Worm (Caenorhabditis elegans): ENCODE results near the gene F43H9.3.

Gene F43H9.3

ce11 chrV:8062074-8062473 lies 37.3 kb upstream of the F43H9.3 start, which contains the start of gene str-139:
Gene str-139 (minus strand): TSS chrV:8062174.
- TF ChIP-seq nhr-237 (tag; optimal IDR thresholded peaks at IDR 0.05) (no peak), unc-39 (tag; optimal IDR thresholded peaks at IDR 0.05) (no peak), R02D3.7 (tag; optimal IDR thresholded peaks at IDR 0.05) (no peak), ceh-16 (tag; optimal IDR thresholded peaks at IDR 0.05) (no peak), dmd-4 (tag; optimal IDR thresholded peaks at IDR 0.05) (no peak), sma-9 (GFP tag; optimal IDR thresholded peaks at IDR 0.05) (no peak), sma-9 (tag; optimal IDR thresholded peaks at IDR 0.05) (no peak), crh-2 (tag; optimal IDR thresholded peaks at IDR 0.05) (no peak), unc-62 (GFP tag; optimal IDR thresholded peaks at IDR 0.05) (no peak), Y55F3AM.14 (GFP tag; optimal IDR thresholded peaks at IDR 0.05) (no peak), aly-2 (tag; optimal IDR thresholded peaks at IDR 0.05) (no peak), ztf-1 (GFP tag; conservative IDR thresholded peaks at IDR 0.05) (no peak), fos-1 (tag; optimal IDR thresholded peaks at IDR 0.05) (no peak), nhr-21 (tag; optimal IDR thresholded peaks at IDR 0.05) (no peak), mdl-1 (tag; optimal IDR thresholded peaks at IDR 0.05) (no peak), ama-1 (optimal IDR thresholded peaks at IDR 0.05) (no peak), ztf-4 (tag; optimal IDR thresholded peaks at IDR 0.05) (no peak)

DNA sequence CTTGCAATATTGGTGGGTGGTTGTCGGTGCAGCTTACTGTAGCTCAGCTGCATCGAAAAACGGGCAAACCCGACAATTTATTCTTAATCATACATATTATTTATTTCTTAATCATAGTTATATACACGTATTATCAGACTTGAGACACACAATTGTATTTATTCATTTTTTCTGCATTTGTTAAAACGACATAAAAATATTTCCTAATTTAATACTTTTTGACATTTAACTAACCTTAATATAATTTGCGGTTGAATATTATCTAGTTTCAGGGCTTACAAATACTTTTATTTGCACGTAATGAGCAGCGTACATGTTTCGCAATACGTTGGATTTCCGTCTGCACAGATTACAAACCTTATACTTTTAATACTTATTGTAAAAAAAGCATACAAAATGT lies 33.6 kb upstream of the F43H9.3 start, which contains the start of gene str-138:
str-138 (plus strand) TSS at position 301 of the 400 bp plus-strand sequence.
- TF ChIP-seq gmeb-1 (tag; optimal IDR thresholded peaks at IDR 0.05), result no peak
- no peak for TF ChIP-seq Y55F3AM.14 (GFP tag; optimal IDR thresholded peaks at IDR 0.05)
- no peak for TF ChIP-seq nhr-77 (tag; optimal IDR thresholded peaks at IDR 0.05)
- no peak for TF ChIP-seq ztf-4 (tag; optimal IDR thresholded peaks at IDR 0.05)
- TF ChIP-seq zag-1 (tag; optimal IDR thresholded peaks at IDR 0.05), result no peak
- TF ChIP-seq mdl-1 (tag; optimal IDR thresholded peaks at IDR 0.05), result no peak

- TF ChIP-seq blmp-1 (tag; optimal IDR thresholded peaks at IDR 0.05; ENCODE audit: insufficient read depth), result peak; percentile 14
- TF ChIP-seq sem-4 (tag; optimal IDR thresholded peaks at IDR 0.05), result no peak
- TF ChIP-seq nhr-6 (tag; optimal IDR thresholded peaks at IDR 0.05), result no peak
Measured at ce11 chrV:8055170-8055569, 30.4 kb upstream of the F43H9.3 start.

DNA sequence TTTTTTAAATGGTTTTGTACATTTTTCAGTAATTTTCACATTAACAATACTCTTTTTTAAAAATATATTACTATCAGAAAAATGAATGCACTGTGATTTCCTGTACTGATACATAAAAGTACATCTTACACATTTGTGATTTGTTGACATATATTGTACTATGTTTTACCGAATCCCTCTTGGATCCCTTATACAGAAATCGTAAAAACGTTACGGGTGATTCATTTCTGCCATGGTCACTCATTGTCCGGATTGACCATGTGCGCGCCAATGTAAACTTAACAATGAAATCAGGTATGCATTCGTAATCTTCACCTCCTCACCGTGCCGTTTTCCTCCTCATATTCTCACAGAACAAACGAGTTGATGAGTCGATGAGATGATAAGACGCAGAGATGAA lies 29.4 kb upstream of the F43H9.3 start, which contains the start of gene ZC513.2:
ZC513.2 (plus strand) TSS at position 301 of the 400 bp plus-strand sequence.
- TF ChIP-seq fos-1 (tag; optimal IDR thresholded peaks at IDR 0.05) (no peak), alr-1 (tag; optimal IDR thresholded peaks at IDR 0.05) (no peak), ztf-1 (GFP tag; conservative IDR thresholded peaks at IDR 0.05) (no peak), egl-27 (tag; optimal IDR thresholded peaks at IDR 0.05) (no peak), lin-11 (tag; optimal IDR thresholded peaks at IDR 0.05) (no peak), mab-5 (tag; optimal IDR thresholded peaks at IDR 0.05) (no peak), sma-9 (GFP tag; optimal IDR thresholded peaks at IDR 0.05) (no peak), sma-9 (tag; optimal IDR thresholded peaks at IDR 0.05) (no peak), aly-2 (tag; optimal IDR thresholded peaks at IDR 0.05) (no peak), mbf-1 (tag; optimal IDR thresholded peaks at IDR 0.05) (no peak), nhr-21 (tag; optimal IDR thresholded peaks at IDR 0.05) (no peak), nhr-129 (tag; optimal IDR thresholded peaks at IDR 0.05) (no peak), lsy-2 (tag; optimal IDR thresholded peaks at IDR 0.05) (no peak), nhr-6 (tag; optimal IDR thresholded peaks at IDR 0.05) (no peak), sem-4 (tag; optimal IDR thresholded peaks at IDR 0.05) (no peak), nhr-25 (tag; optimal IDR thresholded peaks at IDR 0.05) (no peak), ama-1 (optimal IDR thresholded peaks at IDR 0.05) (no peak), crh-2 (tag; optimal IDR thresholded peaks at IDR 0.05) (no peak), F13H6.1 (tag; optimal IDR thresholded peaks at IDR 0.05) (no peak)

ce11 chrV:8051851-8052250 lies 27.1 kb upstream of the F43H9.3 start, which contains the start of gene sth-1:
Gene sth-1 (plus strand): TSS chrV:8052151.
- TF ChIP-seq ceh-16 (tag; optimal IDR thresholded peaks at IDR 0.05), result no peak
- TF ChIP-seq egl-27 (tag; optimal IDR thresholded peaks at IDR 0.05), result no peak
- no peak for TF ChIP-seq mab-5 (tag; optimal IDR thresholded peaks at IDR 0.05)
- no peak for TF ChIP-seq unc-55 (GFP tag; optimal IDR thresholded peaks at IDR 0.05)
- no peak for TF ChIP-seq lin-39 (tag; optimal IDR thresholded peaks at IDR 0.05)
- TF ChIP-seq fos-1 (tag; optimal IDR thresholded peaks at IDR 0.05), result no peak
- TF ChIP-seq ztf-11 (tag; optimal IDR thresholded peaks at IDR 0.05), result no peak
- TF ChIP-seq sem-4 (tag; optimal IDR thresholded peaks at IDR 0.05), result no peak
